Worm (Caenorhabditis elegans) whole organism, L2 larva: Measurements from ENCODE around the gene mes-2.

ENCODE experiments used
- C34F6.9 ChIP-seq: fragments of 150-350 bp; optimal IDR thresholded peaks from 2 replicates; lab custom pipeline; 2014; ENCODE audit warnings: missing biosample characterization, missing genetic modification characterization
- F13H6.1 ChIP-seq: sonication (generic microtip); optimal IDR thresholded peaks from 2 replicates; lab custom pipeline; 2016; ENCODE audit warnings: missing genetic modification characterization, missing compliant biosample characterization
- ZK546.5 ChIP-seq: sonication (generic microtip); optimal IDR thresholded peaks from 2 replicates; lab custom pipeline; 2017; ENCODE audit warnings: missing biosample characterization, missing genetic modification characterization
- alr-1 ChIP-seq: fragments of 150-350 bp; optimal IDR thresholded peaks from 2 replicates; lab custom pipeline; 2014; ENCODE audit warnings: missing biosample characterization, missing genetic modification characterization
- blmp-1 ChIP-seq: sonication (generic microtip); optimal IDR thresholded peaks from 2 replicates; lab custom pipeline; 2017; ENCODE audit warnings: missing genetic modification characterization, mild to moderate bottlenecking, missing compliant biosample characterization, antibody characterized with exemption, moderate library complexity; ENCODE audit not compliant: insufficient read depth
- ceh-82 ChIP-seq: fragments of 150-350 bp; optimal IDR thresholded peaks from 2 replicates; lab custom pipeline; 2014; ENCODE audit warnings: missing biosample characterization, missing genetic modification characterization
- crh-2 ChIP-seq: sonication (generic microtip); optimal IDR thresholded peaks from 2 replicates; lab custom pipeline; 2017; ENCODE audit warnings: missing biosample characterization, missing genetic modification characterization
- dmd-4 ChIP-seq: sonication (generic microtip); optimal IDR thresholded peaks from 2 replicates; lab custom pipeline; 2017; ENCODE audit warnings: missing biosample characterization, missing genetic modification characterization
- egl-27 ChIP-seq: sonication (generic microtip); optimal IDR thresholded peaks from 3 replicates; lab custom pipeline; 2017; ENCODE audit warnings: missing biosample characterization, missing genetic modification reagents, missing genetic modification characterization
- elt-3 ChIP-seq: sonication (generic microtip); optimal IDR thresholded peaks from 2 replicates; lab custom pipeline; 2017; ENCODE audit warnings: missing biosample characterization, missing genetic modification characterization
- fos-1 ChIP-seq: fragments of 150-350 bp; optimal IDR thresholded peaks from 2 replicates; lab custom pipeline; 2014; ENCODE audit warnings: missing biosample characterization, missing genetic modification characterization
- lin-11 ChIP-seq: fragments of 150-350 bp; sonication (generic microtip); optimal IDR thresholded peaks from 2 replicates; lab custom pipeline; 2014; ENCODE audit warnings: missing biosample characterization, missing genetic modification characterization, inconsistent platforms, mixed read lengths
- lsy-2 ChIP-seq, 2 experiments: fragments of 150-350 bp in 1 of 2; sonication (generic microtip) in 1 of 2; optimal IDR thresholded peaks; 2 replicates each; lab custom pipeline; 2014 to 2017; ENCODE audit warnings: missing biosample characterization in 2 of 2, missing genetic modification characterization in 2 of 2
- mab-5 ChIP-seq: fragments of 150-350 bp; optimal IDR thresholded peaks from 2 replicates; lab custom pipeline; 2014; ENCODE audit warnings: missing biosample characterization, missing genetic modification characterization
- mbf-1 ChIP-seq: sonication (generic microtip); optimal IDR thresholded peaks from 2 replicates; lab custom pipeline; 2017; ENCODE audit warnings: missing biosample characterization, missing genetic modification characterization
- mdl-1 ChIP-seq, 2 experiments: fragments of 150-350 bp in 1 of 2; sonication (generic microtip) in 1 of 2; optimal IDR thresholded peaks; 2 replicates each; lab custom pipeline; 2017; ENCODE audit warnings: missing biosample characterization in 2 of 2, missing genetic modification characterization in 2 of 2
- nhr-11 ChIP-seq: fragments of 150-350 bp; optimal IDR thresholded peaks from 2 replicates; lab custom pipeline; 2014; ENCODE audit warnings: missing biosample characterization, missing genetic modification characterization
- nhr-129 ChIP-seq: fragments of 150-350 bp; optimal IDR thresholded peaks from 2 replicates; lab custom pipeline; 2014; ENCODE audit warnings: missing biosample characterization, missing genetic modification characterization
- nhr-21 ChIP-seq: fragments of 150-350 bp; optimal IDR thresholded peaks from 2 replicates; lab custom pipeline; 2014; ENCODE audit warnings: missing biosample characterization, missing genetic modification characterization
- nhr-23 ChIP-seq: fragments of 150-350 bp; optimal IDR thresholded peaks from 2 replicates; lab custom pipeline; 2014; ENCODE audit warnings: missing biosample characterization, missing genetic modification reagents, missing genetic modification characterization
- nhr-77 ChIP-seq: fragments of 150-350 bp; optimal IDR thresholded peaks from 2 replicates; lab custom pipeline; 2014; ENCODE audit warnings: missing biosample characterization, missing genetic modification characterization
- sem-4 ChIP-seq: fragments of 150-350 bp; optimal IDR thresholded peaks from 2 replicates; lab custom pipeline; 2014; ENCODE audit warnings: missing biosample characterization, missing genetic modification reagents, missing genetic modification characterization
- sma-9 ChIP-seq, 2 experiments: fragments of 150-350 bp in 1 of 2; sonication (generic microtip) in 1 of 2; optimal IDR thresholded peaks; 2 replicates each; lab custom pipeline; 2014 to 2016; ENCODE audit warnings: missing genetic modification characterization in 2 of 2, mild to moderate bottlenecking in 1 of 2, missing biosample characterization in 1 of 2, missing compliant biosample characterization in 1 of 2, missing genetic modification reagents in 1 of 2, moderate library complexity in 1 of 2
- snpc-4 ChIP-seq: fragments of 150-350 bp; optimal IDR thresholded peaks from 2 replicates; lab custom pipeline; 2014; ENCODE audit warnings: missing biosample characterization, missing genetic modification characterization
- unc-39 ChIP-seq: fragments of 150-350 bp; optimal IDR thresholded peaks from 2 replicates; lab custom pipeline; 2014; ENCODE audit warnings: missing biosample characterization, missing genetic modification characterization
- unc-55 ChIP-seq: fragments of 150-350 bp; sonication (generic microtip); optimal IDR thresholded peaks from 3 replicates; lab custom pipeline; 2014; ENCODE audit warnings: missing biosample characterization, missing genetic modification reagents, missing genetic modification characterization
- unc-62 ChIP-seq: fragments of 150-350 bp; optimal IDR thresholded peaks from 2 replicates; lab custom pipeline; 2014; ENCODE audit warnings: missing biosample characterization, missing genetic modification reagents, missing genetic modification characterization
- zag-1 ChIP-seq: fragments of 150-350 bp; optimal IDR thresholded peaks from 2 replicates; lab custom pipeline; 2014; ENCODE audit warnings: missing biosample characterization, missing genetic modification characterization
- ztf-1 ChIP-seq: fragments of 200-800 bp; sonication (Bioruptor generic); conservative IDR thresholded peaks from 2 replicates; pipeline ENCODE4 v1.3.6; 2022; ENCODE audit warnings: missing genetic modification characterization, missing compliant biosample characterization
- ztf-11 ChIP-seq: sonication (generic microtip); optimal IDR thresholded peaks from 2 replicates; lab custom pipeline; 2017; ENCODE audit warnings: missing biosample characterization, missing genetic modification characterization

Gene mes-2

ce11 chrII:14359007-14359406 lies 24.8 kb upstream of the mes-2 start:
- TF ChIP-seq unc-62 (GFP tag; lab: Kevin White, UChicago) (no peak), nhr-77 (tag; lab: Kevin White, UChicago) (no peak)
- TF ChIP-seq, all 48 proteins: peak for 0

- no peak for TF ChIP-seq unc-39
- TF ChIP-seq nhr-129 (tag; lab: Kevin White, UChicago), result no peak
- TF ChIP-seq ztf-1 (GFP tag; lab: Robert Waterston, UW), result no peak
- TF ChIP-seq unc-55 (GFP tag; lab: Kevin White, UChicago), result no peak
- no peak for TF ChIP-seq mdl-1 (tag; optimal IDR thresholded peaks at IDR 0.05; lab: Kevin White, UChicago)
- TF ChIP-seq nhr-77 (tag; lab: Kevin White, UChicago), result no peak
- no peak for TF ChIP-seq fos-1
- TF ChIP-seq lin-11 (tag; lab: Kevin White, UChicago), result no peak
- no peak for TF ChIP-seq mab-5 (tag; lab: Kevin White, UChicago)
- no peak for TF ChIP-seq sma-9 (GFP tag; optimal IDR thresholded peaks at IDR 0.05; lab: Kevin White, UChicago)
- TF ChIP-seq sma-9 (tag; optimal IDR thresholded peaks at IDR 0.05; lab: Kevin White, UChicago), result no peak
- TF ChIP-seq nhr-11 (tag; lab: Kevin White, UChicago), result no peak
These were observed 23.1 kb upstream of the mes-2 start for ce11 chrII:14360675-14361074.

ce11 chrII:14361719-14362118 lies 22.1 kb upstream of the mes-2 start, which contains the start of gene tebp-1:
TSS of gene tebp-1 (plus strand) at chrII:14362019.
- no peak for TF ChIP-seq elt-3 (tag; lab: Kevin White, UChicago)
- no peak for TF ChIP-seq alr-1 (tag; lab: Kevin White, UChicago)
- TF ChIP-seq dmd-4 (tag; lab: Kevin White, UChicago), result no peak
- no peak for TF ChIP-seq ZK546.5 (tag; lab: Kevin White, UChicago)
- TF ChIP-seq ztf-11, result no peak

- TF ChIP-seq zag-1 (tag; lab: Kevin White, UChicago) (peak; percentile 45), C34F6.9 (peak; percentile 68), mab-5 (tag; lab: Kevin White, UChicago) (peak; percentile 43), lsy-2 (tag; optimal IDR thresholded peaks at IDR 0.05; lab: Kevin White, UChicago) (peak; percentile 23 to 88), sem-4 (tag; lab: Kevin White, UChicago) (no peak), lin-11 (tag; lab: Kevin White, UChicago) (peak; percentile 66), F13H6.1 (tag; lab: Kevin White, UChicago) (no peak), mbf-1 (tag; lab: Kevin White, UChicago) (no peak), snpc-4 (tag; lab: Kevin White, UChicago) (peak; percentile 6), nhr-129 (tag; lab: Kevin White, UChicago) (peak; percentile 44), fos-1 (peak; percentile 18), unc-55 (GFP tag; lab: Kevin White, UChicago) (peak; percentile 80), crh-2 (tag; lab: Kevin White, UChicago) (peak; percentile 60)
These were observed 18.5 kb upstream of the mes-2 start, which contains the start of gene imb-2 for ce11 chrII:14365182-14365751. TSS of gene imb-2 (plus strand) at chrII:14365701.

ce11 chrII:14374594-14374993 lies 9.2 kb upstream of the mes-2 start:
- TF ChIP-seq blmp-1, result no peak
- TF ChIP-seq ceh-82 (tag; lab: Kevin White, UChicago), result no peak
- no peak for TF ChIP-seq nhr-77 (tag; lab: Kevin White, UChicago)

ce11 chrII:14377796-14378195 lies 6.0 kb upstream of the mes-2 start, which contains the start of gene acr-20:
TSS of gene acr-20 (minus strand) at chrII:14377896.
- TF ChIP-seq blmp-1, result no peak
- no peak for TF ChIP-seq crh-2 (tag; lab: Kevin White, UChicago)
- no peak for TF ChIP-seq nhr-77 (tag; lab: Kevin White, UChicago)
- no peak for TF ChIP-seq mbf-1 (tag; lab: Kevin White, UChicago)
- TF ChIP-seq alr-1 (tag; lab: Kevin White, UChicago), result no peak
- TF ChIP-seq ztf-1 (GFP tag; lab: Robert Waterston, UW), result no peak
- TF ChIP-seq nhr-23, result no peak
- TF ChIP-seq zag-1 (tag; lab: Kevin White, UChicago), result no peak
- TF ChIP-seq egl-27 (tag; lab: Kevin White, UChicago), result no peak
- no peak for TF ChIP-seq elt-3 (tag; lab: Kevin White, UChicago)
- TF ChIP-seq unc-55 (GFP tag; lab: Kevin White, UChicago), result no peak
- TF ChIP-seq nhr-21 (tag; lab: Kevin White, UChicago), result no peak
